Fruit fly (Drosophila melanogaster) Kc167 (cell line): ENCODE measurements around the gene Klp31E.

ENCODE experiments used
- Myc ChIP-seq: fragments of >200 bp; optimal IDR thresholded peaks from 2 replicates; lab custom pipeline; 2017; ENCODE audit warnings: missing external identifiers
- Sin3A ChIP-seq: fragments of >200 bp; optimal IDR thresholded peaks from 2 replicates; lab custom pipeline; 2018; ENCODE audit warnings: missing external identifiers
- h ChIP-seq: fragments of >200 bp; optimal IDR thresholded peaks from 3 replicates; lab custom pipeline; 2018; ENCODE audit warnings: missing external identifiers
- insv ChIP-seq: fragments of >200 bp; optimal IDR thresholded peaks from 3 replicates; lab custom pipeline; 2018; ENCODE audit warnings: missing external identifiers
- psq ChIP-seq: fragments of >200 bp; optimal IDR thresholded peaks from 2 replicates; lab custom pipeline; 2017; ENCODE audit warnings: missing external identifiers
- ttk ChIP-seq: sonication (Bioruptor generic); optimal IDR thresholded peaks from 2 replicates; lab custom pipeline; 2017; ENCODE audit warnings: missing external identifiers

dm6 chr2L:10378631-10379030, 35.2 kb upstream of the Klp31E start:
- TF ChIP-seq psq (lab: Kevin White, UChicago) (no peak), Sin3A (lab: Kevin White, UChicago) (no peak), ttk (lab: Kevin White, UChicago) (no peak), Myc (no peak), h (lab: Kevin White, UChicago) (no peak), insv (lab: Kevin White, UChicago) (no peak)
